Worm (Caenorhabditis elegans) whole organism, late embryonic: Measurements from ENCODE around the gene dao-6.

Experiments used
- ama-1 ChIP-seq: fragments of 150-350 bp; optimal IDR thresholded peaks from 2 replicates; lab custom pipeline; 2014
- ceh-9 ChIP-seq: sonication (generic microtip); optimal IDR thresholded peaks from 2 replicates; lab custom pipeline; 2016; ENCODE audit warnings: mild to moderate bottlenecking, missing genetic modification characterization, inconsistent platforms, missing compliant biosample characterization
- unc-42 ChIP-seq: sonication (generic microtip); optimal IDR thresholded peaks from 2 replicates; lab custom pipeline; 2016; ENCODE audit warnings: missing genotype, missing genetic modification characterization, missing compliant biosample characterization
- unc-86 ChIP-seq: sonication (generic microtip); optimal IDR thresholded peaks from 2 replicates; lab custom pipeline; 2016; ENCODE audit warnings: missing genetic modification characterization, missing compliant biosample characterization

ce11 chrIII:9758848-9759247 lies 22.8 kb upstream of the dao-6 start, which contains the start of gene rmd-1:
- TF ChIP-seq unc-42: no peak
- no peak for TF ChIP-seq ama-1 (lab: Kevin White, UChicago)
- TF ChIP-seq unc-86: no peak
- no peak for TF ChIP-seq ceh-9 (tag; lab: Kevin White, UChicago)
